Fruit fly (Drosophila melanogaster): Measurements from ENCODE around the gene CG18558.

Gene CG18558

dm6 chr2L:2862621-2862962, 18.3 kb upstream of the CG18558 start:
- TF ChIP-seq EcR (GFP tag; optimal IDR thresholded peaks at IDR 0.05) (no peak), psq (optimal IDR thresholded peaks at IDR 0.05) (no peak), usp (GFP tag; optimal IDR thresholded peaks at IDR 0.05) (no peak), CG8478 (optimal IDR thresholded peaks at IDR 0.05) (no peak), pan (optimal IDR thresholded peaks at IDR 0.05) (no peak), Dll (optimal IDR thresholded peaks at IDR 0.05) (no peak)

DNA sequence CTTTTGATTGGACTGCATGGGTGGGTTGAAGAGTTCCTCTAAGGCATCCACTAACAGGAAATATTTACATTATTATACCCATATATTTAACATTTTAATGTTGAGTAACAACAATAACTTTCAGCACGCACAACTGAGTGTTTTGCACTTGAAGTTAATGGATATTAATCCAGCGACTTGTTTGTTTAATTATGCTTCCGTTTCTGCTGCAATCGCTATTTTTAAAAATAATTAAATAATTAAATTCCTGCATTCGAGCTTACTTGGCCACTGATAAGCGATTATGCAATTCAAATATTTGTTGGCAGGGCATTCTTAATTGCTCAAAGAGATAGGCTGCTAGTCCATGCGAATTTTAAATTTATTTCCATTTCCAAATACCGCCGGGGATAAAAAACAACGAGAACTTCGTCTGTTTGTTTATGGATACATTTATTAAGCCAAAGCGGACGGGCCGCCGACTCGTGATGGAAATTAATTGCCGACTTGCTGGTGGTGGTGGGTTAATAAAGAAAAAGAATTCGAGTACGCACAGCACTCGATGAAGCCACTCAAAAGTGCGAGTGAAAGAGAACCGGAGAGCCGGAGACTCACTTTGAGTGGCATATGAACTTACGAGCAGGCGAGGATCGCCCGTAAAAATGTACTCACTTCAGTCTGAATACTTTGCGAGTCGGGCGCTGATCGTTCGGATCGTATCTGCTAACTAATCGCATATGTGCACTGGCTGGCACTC, 17.7 kb upstream of the CG18558 start:
- TF ChIP-seq EcR (GFP tag; optimal IDR thresholded peaks at IDR 0.05) (no peak), CG8478 (optimal IDR thresholded peaks at IDR 0.05) (no peak), pan (optimal IDR thresholded peaks at IDR 0.05) (no peak), psq (optimal IDR thresholded peaks at IDR 0.05) (no peak), usp (GFP tag; optimal IDR thresholded peaks at IDR 0.05) (no peak)

DNA sequence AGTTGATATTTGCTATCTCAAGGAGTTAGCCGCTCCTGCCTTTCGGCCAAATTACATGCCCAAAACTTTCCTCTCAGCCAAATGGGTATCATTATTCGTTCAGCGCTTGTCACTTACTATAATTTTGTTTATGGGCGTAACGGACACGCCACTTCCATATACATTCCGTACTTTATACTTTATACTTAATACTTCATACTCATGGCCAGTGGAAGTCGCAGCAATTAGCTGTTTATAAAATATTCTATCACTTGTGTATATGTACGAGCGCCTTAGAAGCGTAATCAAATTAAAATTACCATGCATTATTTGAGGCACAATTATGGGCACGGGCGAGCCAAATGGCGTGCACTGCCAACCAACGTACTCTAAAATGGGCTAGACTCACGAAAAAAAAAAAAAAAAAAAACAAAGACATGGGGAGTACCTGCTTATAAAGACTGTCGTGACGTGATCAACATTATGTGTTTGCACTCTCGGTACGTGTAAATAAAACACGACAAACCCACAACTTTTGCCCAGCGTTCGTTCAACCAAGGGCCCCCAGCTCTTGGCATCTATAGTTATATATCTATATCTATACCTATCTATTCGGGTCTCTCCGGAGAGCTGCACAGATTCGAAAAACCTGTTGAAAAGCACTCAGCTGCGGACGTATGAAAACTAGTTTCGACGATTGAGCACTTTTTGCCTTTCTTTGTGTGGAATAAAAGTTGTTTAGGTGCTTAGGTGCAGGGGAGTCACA, 17.0 kb upstream of the CG18558 start:
- TF ChIP-seq pan (optimal IDR thresholded peaks at IDR 0.05) (no peak), EcR (GFP tag; optimal IDR thresholded peaks at IDR 0.05) (peak in 1 of 2 experiments; percentile 73)

DNA sequence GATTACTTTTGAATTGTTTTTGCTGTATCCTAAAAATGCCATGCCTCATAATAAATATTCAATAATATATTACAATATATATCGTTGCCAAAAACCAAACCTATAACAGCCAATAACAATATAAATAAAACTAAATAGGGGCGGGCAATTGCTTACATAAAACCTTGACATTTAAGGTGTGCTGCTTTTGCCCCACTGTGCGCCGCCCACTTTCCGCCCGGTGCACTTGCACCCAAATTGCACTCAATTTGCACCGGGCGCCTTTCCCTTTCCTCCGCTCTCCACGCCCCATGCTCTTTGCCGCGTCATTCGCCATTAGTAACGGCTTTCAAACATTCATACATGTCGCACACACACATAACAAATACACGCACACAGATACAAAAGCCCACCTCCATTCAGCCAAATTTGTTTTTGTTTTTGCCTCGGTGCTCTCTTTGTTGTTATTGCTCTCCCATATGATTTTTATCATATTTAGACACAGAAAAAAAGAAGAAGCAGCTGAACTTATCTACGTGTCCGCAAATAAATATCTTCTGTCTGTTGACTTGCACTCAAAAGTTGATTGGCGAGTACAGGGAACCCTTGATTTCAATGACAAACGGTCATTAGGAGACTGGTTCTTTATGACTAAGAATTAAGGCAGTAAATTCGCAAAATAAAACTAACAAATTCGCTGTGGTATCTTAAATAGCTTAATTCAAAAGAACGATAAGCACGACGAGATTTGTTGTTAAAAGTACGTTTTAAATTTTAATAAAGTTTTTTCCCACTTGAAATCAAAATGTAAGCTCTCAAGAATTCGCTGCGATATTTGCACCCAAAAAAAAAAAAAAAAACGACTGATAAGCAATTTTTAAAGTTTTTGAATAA, 13.8 kb upstream of the CG18558 start:
- TF ChIP-seq EcR (GFP tag; optimal IDR thresholded peaks at IDR 0.05), result no peak
- TF ChIP-seq psq (optimal IDR thresholded peaks at IDR 0.05), result no peak
- no peak for TF ChIP-seq usp (GFP tag; optimal IDR thresholded peaks at IDR 0.05)
- no peak for TF ChIP-seq CG8478 (optimal IDR thresholded peaks at IDR 0.05)
- TF ChIP-seq pan (optimal IDR thresholded peaks at IDR 0.05), result no peak
- no peak for TF ChIP-seq Dll (optimal IDR thresholded peaks at IDR 0.05)

DNA sequence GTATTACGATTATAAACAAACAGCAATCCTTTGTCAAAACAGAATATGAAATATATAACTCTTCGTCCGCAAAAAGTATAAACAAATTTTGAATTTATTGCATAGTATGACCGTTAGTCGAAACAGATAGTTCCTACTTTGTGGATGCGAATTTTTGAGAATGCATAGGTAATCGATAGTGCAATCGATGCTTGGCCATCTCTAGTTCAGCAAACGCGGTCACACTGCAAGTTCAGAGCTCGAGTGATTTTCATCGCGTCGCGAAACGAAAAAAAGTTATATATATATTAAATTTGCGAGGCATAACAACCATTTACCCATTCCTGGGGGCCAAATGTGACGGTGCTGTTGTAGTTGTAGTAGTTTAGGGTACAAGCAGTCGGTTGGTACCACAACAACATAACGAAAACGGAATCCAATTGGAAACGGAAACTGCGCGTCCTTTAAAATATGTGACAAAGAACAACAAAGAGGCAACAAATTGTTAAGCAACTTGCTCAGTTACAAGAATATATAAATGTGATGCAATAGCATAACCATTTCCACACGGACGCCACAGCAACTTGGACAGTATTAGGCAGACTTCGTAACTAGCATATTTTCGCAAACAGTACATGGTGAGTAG, 12.8 kb upstream of the CG18558 start, which contains the start of gene CG2991:
TSS of gene CG2991 (plus strand) at position 205 of the 625 bp plus-strand sequence.
- TF ChIP-seq pan (optimal IDR thresholded peaks at IDR 0.05), result peak; percentile 18
- no peak for TF ChIP-seq psq (optimal IDR thresholded peaks at IDR 0.05)
- no peak for TF ChIP-seq usp (GFP tag; optimal IDR thresholded peaks at IDR 0.05)

DNA sequence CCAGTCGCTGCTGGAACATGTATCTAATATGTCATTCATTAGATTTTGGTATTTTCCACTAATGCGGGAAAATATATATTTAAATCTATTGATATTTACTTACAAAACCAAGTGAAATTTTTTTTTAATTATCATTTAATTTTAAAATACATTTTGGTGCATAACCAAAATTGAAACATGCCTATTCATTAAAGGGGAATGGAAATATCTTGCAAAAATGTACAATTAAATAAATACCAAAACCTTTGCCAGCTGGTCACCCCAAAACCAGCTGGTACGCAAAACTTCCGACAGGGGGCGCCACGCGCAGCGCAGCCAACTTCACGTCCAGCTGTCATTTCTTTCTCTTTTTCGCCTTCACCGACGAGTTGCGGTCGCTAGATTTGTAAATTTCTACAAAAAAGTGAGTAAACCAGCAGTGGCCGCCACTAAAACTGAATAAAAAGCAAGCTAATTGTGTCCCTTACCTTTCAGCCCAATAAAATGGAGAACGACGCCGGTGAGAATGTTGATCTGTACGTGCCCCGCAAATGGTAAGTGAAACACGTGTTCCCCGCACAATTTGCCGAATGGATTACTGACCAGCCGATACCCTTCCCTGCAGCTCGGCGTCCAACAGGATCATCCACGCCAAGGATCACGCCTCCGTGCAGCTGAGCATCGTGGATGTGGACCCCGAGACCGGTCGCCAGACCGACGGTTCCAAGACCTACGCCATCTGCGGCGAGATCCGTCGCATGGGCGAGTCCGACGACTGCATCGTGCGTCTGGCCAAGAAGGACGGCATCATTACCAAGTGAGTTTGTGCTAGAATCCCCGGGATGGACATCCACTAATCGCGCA, 11.7 kb upstream of the CG18558 start, which contains the start of the genes CG3104 and RpS21:
TSS of gene CG3104 (minus strand) at position 6 of the 843 bp plus-strand sequence.
TSS of gene RpS21 (plus strand) at position 298 of the 843 bp plus-strand sequence.
- TF ChIP-seq Dll (optimal IDR thresholded peaks at IDR 0.05) (no peak), pan (optimal IDR thresholded peaks at IDR 0.05) (no peak), EcR (GFP tag; optimal IDR thresholded peaks at IDR 0.05) (no peak), CG8478 (optimal IDR thresholded peaks at IDR 0.05) (no peak), usp (GFP tag; optimal IDR thresholded peaks at IDR 0.05) (no peak), psq (optimal IDR thresholded peaks at IDR 0.05) (no peak)

DNA sequence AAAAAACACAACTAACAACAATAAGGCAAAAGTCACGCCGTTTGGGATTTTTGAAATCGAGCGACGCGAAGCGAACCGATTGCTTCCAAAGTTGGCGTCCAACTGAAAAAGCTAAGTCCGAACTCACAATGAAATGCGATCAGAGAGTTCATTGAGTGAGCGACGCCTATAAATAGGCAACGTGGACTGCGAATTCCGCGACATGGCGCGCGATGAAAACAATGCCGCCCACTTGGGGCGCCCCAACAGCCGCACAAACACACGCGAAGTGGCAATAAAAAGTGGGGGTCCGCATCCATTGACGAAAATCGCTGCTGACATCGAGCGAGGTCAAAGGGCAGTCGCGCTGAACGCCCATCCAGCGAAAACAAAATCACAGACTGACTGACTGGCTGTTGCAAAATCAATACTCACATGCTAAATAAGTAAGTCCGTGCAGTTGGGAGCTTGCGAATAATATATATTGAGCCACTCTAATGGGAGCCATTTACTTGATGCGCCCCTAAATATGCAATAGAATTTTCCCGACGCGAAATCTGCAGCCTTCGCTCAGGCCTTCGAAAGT, 11.0 kb upstream of the CG18558 start:
- no peak for TF ChIP-seq CG8478 (optimal IDR thresholded peaks at IDR 0.05)

- no peak for TF ChIP-seq Dll (optimal IDR thresholded peaks at IDR 0.05)
- no peak for TF ChIP-seq EcR (GFP tag; optimal IDR thresholded peaks at IDR 0.05)
- no peak for TF ChIP-seq psq (optimal IDR thresholded peaks at IDR 0.05)
- TF ChIP-seq CG8478 (optimal IDR thresholded peaks at IDR 0.05), result no peak
- no peak for TF ChIP-seq usp (GFP tag; optimal IDR thresholded peaks at IDR 0.05)
- no peak for TF ChIP-seq pan (optimal IDR thresholded peaks at IDR 0.05)
These were observed 7.3 kb upstream of the CG18558 start for dm6 chr2L:2851589-2851988.

dm6 chr2L:2847112-2847682, 2.9 kb upstream of the CG18558 start, which contains the start of the genes CG3117 and CG2983:
Gene CG3117, minus strand, starts transcription at chr2L:2847212.
Gene CG2983, plus strand, starts transcription at chr2L:2847632.
- TF ChIP-seq psq (optimal IDR thresholded peaks at IDR 0.05), result no peak
- no peak for TF ChIP-seq EcR (GFP tag; optimal IDR thresholded peaks at IDR 0.05)
- TF ChIP-seq usp (GFP tag; optimal IDR thresholded peaks at IDR 0.05), result no peak
- no peak for TF ChIP-seq pan (optimal IDR thresholded peaks at IDR 0.05)
- no peak for TF ChIP-seq CG8478 (optimal IDR thresholded peaks at IDR 0.05)
- no peak for TF ChIP-seq Dll (optimal IDR thresholded peaks at IDR 0.05)

DNA sequence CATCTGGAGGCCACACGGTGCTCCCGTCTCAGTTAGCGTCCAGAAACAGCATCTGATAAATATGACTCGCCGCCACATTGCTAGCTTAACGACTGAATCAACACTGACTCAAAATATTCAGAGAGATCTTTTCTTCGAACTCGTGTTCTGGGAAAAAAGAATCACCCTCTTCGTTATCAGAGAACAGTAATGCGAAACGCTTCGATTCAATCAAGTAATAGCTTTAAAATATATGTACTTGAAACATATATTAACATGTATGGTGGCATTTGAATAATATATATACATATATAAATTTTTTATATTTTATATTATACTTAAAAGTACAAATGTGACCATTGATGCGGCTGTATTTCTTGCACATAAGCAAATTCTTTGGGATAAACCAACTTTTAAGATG, 1.3 kb upstream of the CG18558 start, which contains the start of gene CG18557:
TSS of gene CG18557 (minus strand) at position 101 of the 400 bp plus-strand sequence.
- TF ChIP-seq usp (GFP tag; optimal IDR thresholded peaks at IDR 0.05), result no peak
- TF ChIP-seq CG8478 (optimal IDR thresholded peaks at IDR 0.05), result no peak
- no peak for TF ChIP-seq psq (optimal IDR thresholded peaks at IDR 0.05)
- TF ChIP-seq EcR (GFP tag; optimal IDR thresholded peaks at IDR 0.05), result no peak
- TF ChIP-seq pan (optimal IDR thresholded peaks at IDR 0.05), result no peak
- no peak for TF ChIP-seq Dll (optimal IDR thresholded peaks at IDR 0.05)
